Worm (Caenorhabditis elegans): ENCODE measurements around the gene ulp-2.

ce11 chrII:4935518-4935917 lies 24.2 kb downstream of the ulp-2 start, which contains the start of gene ZK546.5:
- TF ChIP-seq unc-39 (tag; optimal IDR thresholded peaks at IDR 0.05) (no peak), ztf-11 (tag; optimal IDR thresholded peaks at IDR 0.05) (no peak), skn-1 (tag; optimal IDR thresholded peaks at IDR 0.05) (no peak), ces-1 (GFP tag; optimal IDR thresholded peaks at IDR 0.05) (no peak), hlh-30 (tag; optimal IDR thresholded peaks at IDR 0.05; ENCODE audit: insufficient read depth) (no peak), fos-1 (tag; optimal IDR thresholded peaks at IDR 0.05) (no peak), saeg-2 (GFP tag; IDR thresholded peaks at IDR 0.05) (no peak), nhr-25 (tag; optimal IDR thresholded peaks at IDR 0.05; ENCODE audit: borderline replicate concordance, insufficient read depth) (no peak), lin-15B (tag; optimal IDR thresholded peaks at IDR 0.05) (no peak), zip-11 (GFP tag; IDR thresholded peaks at IDR 0.05) (no peak), lin-13 (GFP tag; optimal IDR thresholded peaks at IDR 0.05) (no peak), egl-27 (tag; optimal IDR thresholded peaks at IDR 0.05) (no peak), mdt-29 (GFP tag; IDR thresholded peaks at IDR 0.05) (no peak)
